Worm (Caenorhabditis elegans) whole organism, L3 larva: ENCODE results near the gene F26A1.19.

Experiments used
- R02D3.7 ChIP-seq: fragments of 150-350 bp; optimal IDR thresholded peaks from 2 replicates; lab custom pipeline; 2014; ENCODE audit warnings: missing biosample characterization, missing genetic modification characterization
- ceh-9 ChIP-seq: sonication (generic microtip); optimal IDR thresholded peaks from 2 replicates; lab custom pipeline; 2018; ENCODE audit warnings: missing biosample characterization, missing genetic modification characterization
- egl-27 ChIP-seq: sonication (generic microtip); optimal IDR thresholded peaks from 4 replicates; lab custom pipeline; 2017; ENCODE audit warnings: missing biosample characterization, missing genetic modification reagents, missing genetic modification characterization
- nhr-28 ChIP-seq: fragments of 150-350 bp; optimal IDR thresholded peaks from 2 replicates; lab custom pipeline; 2014; ENCODE audit warnings: missing biosample characterization, missing genetic modification characterization
- pha-4 ChIP-seq: fragments of 150-350 bp; optimal IDR thresholded peaks from 2 replicates; lab custom pipeline; 2014; ENCODE audit warnings: missing biosample characterization, missing genetic modification reagents, missing genetic modification characterization
- pqm-1 ChIP-seq: fragments of 150-350 bp; optimal IDR thresholded peaks from 2 replicates; lab custom pipeline; 2017; ENCODE audit warnings: missing biosample characterization, missing genetic modification characterization, inconsistent platforms
- skn-1 ChIP-seq: fragments of 150-350 bp; optimal IDR thresholded peaks from 2 replicates; lab custom pipeline; 2014; ENCODE audit warnings: missing biosample characterization, missing genetic modification characterization
- unc-39 ChIP-seq: sonication (generic microtip); optimal IDR thresholded peaks from 4 replicates; lab custom pipeline; 2017; ENCODE audit warnings: missing biosample characterization, missing genetic modification characterization
- unc-62 ChIP-seq: fragments of 150-350 bp; sonication (generic microtip); optimal IDR thresholded peaks from 4 replicates; lab custom pipeline; 2014; ENCODE audit warnings: missing biosample characterization, missing genetic modification reagents, missing genetic modification characterization

- TF ChIP-seq egl-27 (tag; lab: Kevin White, UChicago) (no peak), unc-62 (GFP tag; lab: Kevin White, UChicago) (no peak), skn-1 (tag; lab: Kevin White, UChicago) (no peak), ceh-9 (tag; lab: Kevin White, UChicago) (no peak), unc-39 (tag; lab: Kevin White, UChicago) (no peak), nhr-28 (tag; lab: Kevin White, UChicago) (no peak), pha-4 (tag; lab: Kevin White, UChicago) (peak; percentile 48), pqm-1 (tag; lab: Kevin White, UChicago) (peak; percentile 54), R02D3.7 (tag; lab: Kevin White, UChicago) (no peak)
Measured at ce11 chrIII:4883429-4883828, 45.9 kb downstream of the F26A1.19 start, which contains the start of gene clec-5.
